Worm (Caenorhabditis elegans) whole organism, early embryonic: ENCODE results near the gene F47B7.5.

ENCODE experiments used
- ceh-13 ChIP-seq: fragments of 200-800 bp; sonication (Bioruptor generic); optimal IDR thresholded peaks from 2 replicates; lab custom pipeline; 2018; ENCODE audit warnings: mild to moderate bottlenecking, missing genetic modification characterization, missing compliant biosample characterization
- ets-7 ChIP-seq: sonication (generic microtip); optimal IDR thresholded peaks from 2 replicates; lab custom pipeline; 2016; ENCODE audit warnings: missing genotype, missing genetic modification characterization, missing compliant biosample characterization
- flt-1 ChIP-seq: fragments of 200-800 bp; sonication (Bioruptor generic); IDR thresholded peaks from 2 replicates; pipeline ENCODE4 v1.3.6; 2022; ENCODE audit warnings: missing genetic modification characterization, missing compliant biosample characterization
- hmbx-1 ChIP-seq: sonication (generic microtip); optimal IDR thresholded peaks from 2 replicates; lab custom pipeline; 2016; ENCODE audit warnings: mild to moderate bottlenecking, missing genetic modification characterization, missing compliant biosample characterization

ce11 chrX:3802743-3803142 lies 34.1 kb upstream of the F47B7.5 start:
- no peak for TF ChIP-seq ceh-13 (GFP tag; lab: Kevin White, UChicago)
- TF ChIP-seq flt-1 (GFP tag; lab: Robert Waterston, UW), result no peak
- TF ChIP-seq ets-7 (tag; lab: Kevin White, UChicago), result no peak
- no peak for TF ChIP-seq hmbx-1 (tag; lab: Kevin White, UChicago)
